Worm (Caenorhabditis elegans): ENCODE results near the gene vps-50.

DNA sequence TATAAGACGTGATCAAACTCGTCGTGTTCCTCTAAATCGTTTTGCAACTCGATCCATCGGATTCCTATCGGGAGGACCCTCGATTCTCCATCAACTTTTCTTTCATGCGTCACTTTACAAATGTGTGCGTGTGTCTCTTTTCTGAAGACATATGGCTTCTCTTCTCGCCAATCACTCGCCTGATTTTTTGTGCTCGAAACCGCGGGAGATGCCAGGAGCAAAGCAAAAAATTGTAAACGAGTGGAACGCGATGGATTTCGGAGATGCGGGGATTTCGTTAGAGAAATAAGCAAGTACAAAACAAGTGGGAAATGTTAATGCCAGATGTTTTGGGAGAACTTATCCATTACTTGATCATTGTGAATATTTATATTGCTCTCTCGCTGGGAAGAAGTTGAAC lies 44.8 kb upstream of the vps-50 start:
- TF ChIP-seq Y55F3AM.14 (GFP tag; optimal IDR thresholded peaks at IDR 0.05) (no peak), nhr-6 (tag; optimal IDR thresholded peaks at IDR 0.05) (no peak), nhr-21 (tag; optimal IDR thresholded peaks at IDR 0.05) (no peak), lsy-2 (tag; optimal IDR thresholded peaks at IDR 0.05) (no peak), lin-11 (tag; optimal IDR thresholded peaks at IDR 0.05) (no peak), elt-3 (tag; optimal IDR thresholded peaks at IDR 0.05) (no peak), mdl-1 (tag; optimal IDR thresholded peaks at IDR 0.05) (no peak), fos-1 (tag; optimal IDR thresholded peaks at IDR 0.05) (no peak)

Measured in whole organism, L2 larva.